Fruit fly (Drosophila melanogaster) whole organism, embryonic: ENCODE measurements around the gene mRpL15.

Source experiments
- Abd-B ChIP-seq: fragments of 200-800 bp; sonication (Bioruptor generic); optimal IDR thresholded peaks from 2 replicates; lab custom pipeline; 2018; ENCODE audit warnings: missing biosample characterization, mild to moderate bottlenecking, missing genetic modification characterization, moderate library complexity
- Asciz ChIP-seq: fragments of 200-800 bp; sonication (Bioruptor generic); optimal IDR thresholded peaks from 2 replicates; lab custom pipeline; 2017; ENCODE audit warnings: missing biosample characterization, mild to moderate bottlenecking, missing genetic modification characterization, missing genetic modification reagents
- CG10147 ChIP-seq: fragments of 200-800 bp; sonication (Bioruptor generic); optimal IDR thresholded peaks from 2 replicates; lab custom pipeline; 2019; ENCODE audit warnings: missing biosample characterization, mild to moderate bottlenecking, missing genetic modification characterization, moderate library complexity
- CG10274 ChIP-seq: fragments of 200-800 bp; sonication (Bioruptor generic); optimal IDR thresholded peaks from 3 replicates; lab custom pipeline; 2017; ENCODE audit warnings: missing biosample characterization, mild to moderate bottlenecking, missing genetic modification characterization
- CG10543 ChIP-seq: fragments of 200-800 bp; sonication (Bioruptor generic); optimal IDR thresholded peaks from 3 replicates; lab custom pipeline; 2017; ENCODE audit warnings: missing biosample characterization, mild to moderate bottlenecking, missing genetic modification characterization, moderate library complexity
- CG11504 ChIP-seq: fragments of 200-800 bp; sonication (Bioruptor generic); optimal IDR thresholded peaks from 3 replicates; lab custom pipeline; 2019; ENCODE audit warnings: missing biosample characterization, mild to moderate bottlenecking, missing genetic modification characterization, moderate library complexity
- CG11560 ChIP-seq: fragments of 200-800 bp; sonication (Bioruptor generic); IDR thresholded peaks from 3 replicates; pipeline ENCODE4 v1.3.6; 2022; ENCODE audit warnings: missing biosample characterization, missing genetic modification characterization
- CG12071 ChIP-seq: fragments of 200-800 bp; sonication (Bioruptor generic); optimal IDR thresholded peaks from 3 replicates; lab custom pipeline; 2018; ENCODE audit warnings: missing biosample characterization, mild to moderate bottlenecking, missing genetic modification characterization
- CG13296 ChIP-seq: fragments of 200-800 bp; sonication (Bioruptor generic); optimal IDR thresholded peaks from 3 replicates; lab custom pipeline; 2018; ENCODE audit warnings: missing biosample characterization, mild to moderate bottlenecking, missing genetic modification characterization
- CG14667 ChIP-seq: fragments of 200-800 bp; sonication (Bioruptor generic); IDR thresholded peaks from 2 replicates; pipeline ENCODE4 v1.3.6; 2022; ENCODE audit warnings: missing biosample characterization, missing genetic modification characterization
- CG15269 ChIP-seq: fragments of 200-800 bp; sonication (Bioruptor generic); optimal IDR thresholded peaks from 2 replicates; lab custom pipeline; 2018; ENCODE audit warnings: missing biosample characterization, mild to moderate bottlenecking, missing genetic modification characterization, moderate library complexity
- CG1603 ChIP-seq: fragments of 200-800 bp; sonication (Bioruptor generic); optimal IDR thresholded peaks from 2 replicates; lab custom pipeline; 2019; ENCODE audit warnings: missing biosample characterization, mild to moderate bottlenecking, missing genetic modification characterization, moderate library complexity
- CG1647 ChIP-seq: fragments of 200-800 bp; sonication (Bioruptor generic); optimal IDR thresholded peaks from 3 replicates; lab custom pipeline; 2016; ENCODE audit warnings: missing biosample characterization, missing genetic modification characterization
- CG16813 ChIP-seq: fragments of 200-800 bp; sonication (Bioruptor generic); IDR thresholded peaks from 3 replicates; pipeline ENCODE4 v1.3.6; 2022; ENCODE audit warnings: missing biosample characterization, missing genetic modification characterization; ENCODE audit not compliant: partially characterized antibody
- CG17361 ChIP-seq: fragments of 200-800 bp; sonication (Bioruptor generic); IDR thresholded peaks from 3 replicates; pipeline ENCODE4 v1.3.6; 2022; ENCODE audit warnings: missing biosample characterization, missing genetic modification characterization
- CG18619 ChIP-seq: fragments of 200-800 bp; sonication (Bioruptor generic); optimal IDR thresholded peaks from 3 replicates; lab custom pipeline; 2017; ENCODE audit warnings: missing biosample characterization, mild to moderate bottlenecking, missing genetic modification characterization
- CG2875 ChIP-seq: fragments of 200-800 bp; sonication (Bioruptor generic); optimal IDR thresholded peaks from 2 replicates; lab custom pipeline; 2017; ENCODE audit warnings: missing biosample characterization, mild to moderate bottlenecking, missing genetic modification characterization, missing genetic modification reagents
- CG4404 ChIP-seq: fragments of 200-800 bp; sonication (Bioruptor generic); IDR thresholded peaks from 2 replicates; pipeline ENCODE4 v1.3.6; 2022; ENCODE audit warnings: missing biosample characterization, missing genetic modification characterization
- CG5245 ChIP-seq: fragments of 200-800 bp; sonication (Bioruptor generic); optimal IDR thresholded peaks from 3 replicates; lab custom pipeline; 2016; ENCODE audit warnings: missing biosample characterization, missing genetic modification characterization
- CG6689 ChIP-seq: fragments of 200-800 bp; sonication (Bioruptor generic); IDR thresholded peaks from 2 replicates; pipeline ENCODE4 v1.3.6; 2022; ENCODE audit warnings: missing biosample characterization, missing genetic modification characterization
- CG6765 ChIP-seq: fragments of 200-800 bp; sonication (Bioruptor generic); optimal IDR thresholded peaks from 3 replicates; lab custom pipeline; 2017; ENCODE audit warnings: missing biosample characterization, mild to moderate bottlenecking, missing genetic modification characterization
- CG7745 ChIP-seq: fragments of 200-800 bp; sonication (Bioruptor generic); optimal IDR thresholded peaks from 2 replicates; lab custom pipeline; 2018; ENCODE audit warnings: missing biosample characterization, mild to moderate bottlenecking, missing genetic modification characterization, moderate library complexity
- CG8359 ChIP-seq: fragments of 200-800 bp; sonication (Bioruptor generic); optimal IDR thresholded peaks from 2 replicates; lab custom pipeline; 2017; ENCODE audit warnings: missing biosample characterization, mild to moderate bottlenecking, missing genetic modification characterization, borderline replicate concordance
- D19B ChIP-seq: fragments of 200-800 bp; sonication (Bioruptor generic); optimal IDR thresholded peaks from 2 replicates; lab custom pipeline; 2017; ENCODE audit warnings: missing biosample characterization, mild to moderate bottlenecking, missing genetic modification characterization
- Fer3 ChIP-seq: fragments of 200-800 bp; sonication (Bioruptor generic); optimal IDR thresholded peaks from 2 replicates; lab custom pipeline; 2018; ENCODE audit warnings: missing biosample characterization, mild to moderate bottlenecking, missing genetic modification characterization, moderate library complexity
- HmgD ChIP-seq: fragments of 200-800 bp; sonication (Bioruptor generic); optimal IDR thresholded peaks from 3 replicates; lab custom pipeline; 2016; ENCODE audit warnings: missing biosample characterization, missing genetic modification characterization
- Jarid2 ChIP-seq: fragments of 200-800 bp; sonication (Bioruptor generic); optimal IDR thresholded peaks from 3 replicates; lab custom pipeline; 2017; ENCODE audit warnings: mild to moderate bottlenecking, missing biosample characterization, missing genetic modification reagents, missing genetic modification characterization
- Meics ChIP-seq: fragments of 200-800 bp; sonication (Bioruptor generic); optimal IDR thresholded peaks from 2 replicates; lab custom pipeline; 2017; ENCODE audit warnings: missing biosample characterization, mild to moderate bottlenecking, missing genetic modification characterization
- Mrtf ChIP-seq: fragments of 200-800 bp; sonication (Bioruptor generic); IDR thresholded peaks from 3 replicates; pipeline ENCODE4 v1.3.6; 2022; ENCODE audit warnings: missing biosample characterization, missing genetic modification characterization
- NfI ChIP-seq: fragments of 200-800 bp; sonication (Bioruptor generic); optimal IDR thresholded peaks from 3 replicates; lab custom pipeline; 2018; ENCODE audit warnings: missing biosample characterization, mild to moderate bottlenecking, missing genetic modification characterization, moderate library complexity
- Oli ChIP-seq: fragments of 200-800 bp; sonication (Bioruptor generic); optimal IDR thresholded peaks from 2 replicates; lab custom pipeline; 2018; ENCODE audit warnings: missing biosample characterization, mild to moderate bottlenecking, missing genetic modification characterization, moderate library complexity
- Sry-β ChIP-seq: fragments of 200-800 bp; sonication (Bioruptor generic); optimal IDR thresholded peaks from 2 replicates; lab custom pipeline; 2018; ENCODE audit warnings: missing biosample characterization, mild to moderate bottlenecking, missing genetic modification characterization, moderate library complexity
- Stat92E ChIP-seq, 3 experiments: fragments of >200 bp in 2 of 3; fragments of 200-800 bp in 1 of 3; sonication (Bioruptor generic) in 1 of 3; optimal IDR thresholded peaks; 2 replicates each; lab custom pipeline; 2017 to 2019; ENCODE audit warnings: missing biosample characterization in 3 of 3, missing genetic modification characterization in 3 of 3, mild to moderate bottlenecking in 1 of 3, moderate library complexity in 1 of 3
- bcd ChIP-seq: fragments of 200-800 bp; sonication (Bioruptor generic); optimal IDR thresholded peaks from 2 replicates; lab custom pipeline; 2017; ENCODE audit warnings: missing biosample characterization, mild to moderate bottlenecking, missing genetic modification characterization
- cas ChIP-seq: fragments of 200-800 bp; sonication (Bioruptor generic); IDR thresholded peaks from 2 replicates; pipeline ENCODE4 v1.3.6; 2022; ENCODE audit warnings: missing biosample characterization, missing genetic modification characterization
- fd64A ChIP-seq: fragments of 200-800 bp; sonication (Bioruptor generic); optimal IDR thresholded peaks from 3 replicates; lab custom pipeline; 2018; ENCODE audit warnings: missing biosample characterization, mild to moderate bottlenecking, missing genetic modification characterization
- ftz-f1 ChIP-seq: fragments of 200-800 bp; sonication (Bioruptor generic); optimal IDR thresholded peaks from 2 replicates; lab custom pipeline; 2016; ENCODE audit warnings: missing biosample characterization, missing genetic modification characterization
- gem ChIP-seq: fragments of 200-800 bp; sonication (Bioruptor generic); optimal IDR thresholded peaks from 2 replicates; lab custom pipeline; 2019; ENCODE audit warnings: missing biosample characterization, mild to moderate bottlenecking, missing genetic modification characterization, moderate library complexity
- grau ChIP-seq: fragments of 200-800 bp; optimal IDR thresholded peaks from 3 replicates; lab custom pipeline; 2019; ENCODE audit warnings: missing biosample characterization, mild to moderate bottlenecking, missing genetic modification characterization, moderate library complexity
- gsb-n ChIP-seq: fragments of 200-800 bp; sonication (Bioruptor generic); optimal IDR thresholded peaks from 3 replicates; lab custom pipeline; 2018; ENCODE audit warnings: missing biosample characterization, mild to moderate bottlenecking, missing genetic modification characterization
- lab ChIP-seq: fragments of 200-800 bp; sonication (Bioruptor generic); optimal IDR thresholded peaks from 3 replicates; lab custom pipeline; 2017; ENCODE audit warnings: missing biosample characterization, missing genetic modification characterization, mild to moderate bottlenecking, moderate library complexity, missing genetic modification reagents
- lbe ChIP-seq: fragments of 200-800 bp; sonication (Bioruptor generic); optimal IDR thresholded peaks from 2 replicates; lab custom pipeline; 2016; ENCODE audit warnings: missing biosample characterization, mild to moderate bottlenecking, missing genetic modification characterization
- lov ChIP-seq, 2 experiments: fragments of 200-800 bp in 1 of 2; fragments of >200 bp in 1 of 2; sonication (Bioruptor generic) in 1 of 2; IDR thresholded peaks in 1 of 2; optimal IDR thresholded peaks in 1 of 2; 2 replicates in 1 of 2; 3 replicates in 1 of 2; pipeline versions ENCODE4 v1.3.6 to Lab custom; 2017 to 2022; ENCODE audit warnings: missing biosample characterization in 1 of 2, missing genetic modification characterization in 1 of 2
- mam ChIP-seq: fragments of 200-800 bp; sonication (Bioruptor generic); optimal IDR thresholded peaks from 3 replicates; lab custom pipeline; 2016; ENCODE audit warnings: missing biosample characterization, missing genetic modification characterization
- nerfin-1 ChIP-seq: fragments of 200-800 bp; sonication (Bioruptor generic); optimal IDR thresholded peaks from 3 replicates; lab custom pipeline; 2019; ENCODE audit warnings: missing biosample characterization, mild to moderate bottlenecking, missing genetic modification characterization, moderate library complexity
- odd ChIP-seq: fragments of 200-800 bp; sonication (Bioruptor generic); optimal IDR thresholded peaks from 2 replicates; lab custom pipeline; 2017; ENCODE audit warnings: missing biosample characterization, mild to moderate bottlenecking, missing genetic modification characterization
- sens ChIP-seq: fragments of 200-800 bp; sonication (Bioruptor generic); peaks from one replicate; lab custom pipeline; 2016; ENCODE audit warnings: missing biosample characterization, missing genetic modification characterization
- sisA ChIP-seq: fragments of 200-800 bp; sonication (Bioruptor generic); IDR thresholded peaks from 2 replicates; pipeline ENCODE4 v1.3.6; 2022; ENCODE audit warnings: missing biosample characterization, missing genetic modification characterization
- sr ChIP-seq: fragments of 200-800 bp; sonication (Bioruptor generic); IDR thresholded peaks from 3 replicates; pipeline ENCODE4 v1.3.6; 2022; ENCODE audit warnings: missing biosample characterization, missing genetic modification characterization

Gene mRpL15

dm6 chr3L:20447957-20448356, 11.9 kb upstream of the mRpL15 start (continued):
- TF ChIP-seq Jarid2 (GFP tag; lab: Kevin White, UChicago): peak; percentile 0
- TF ChIP-seq CG7745 (tag; lab: Kevin White, UChicago): peak; percentile 83
- peak; percentile 48 for TF ChIP-seq Meics
- peak; percentile 69 for TF ChIP-seq CG13296
- peak; percentile 9 for TF ChIP-seq D19B
- no peak for TF ChIP-seq CG10274 (GFP tag; lab: Kevin White, UChicago)
- peak; percentile 36 for TF ChIP-seq CG8359 (GFP tag; lab: Kevin White, UChicago)
- peak; percentile 24 for TF ChIP-seq CG15269 (tag; lab: Kevin White, UChicago)
- TF ChIP-seq CG6765 (GFP tag; lab: Kevin White, UChicago): peak; percentile 69
- no peak for TF ChIP-seq lov (optimal IDR thresholded peaks at IDR 0.05; lab: Kevin White, UChicago)
- no peak for TF ChIP-seq lov (GFP tag; IDR thresholded peaks at IDR 0.05; lab: Robert Waterston, UW)
- peak; percentile 45 for TF ChIP-seq NfI (GFP tag; lab: Kevin White, UChicago)
- peak; percentile 47 for TF ChIP-seq Asciz
- TF ChIP-seq fd64A (GFP tag; lab: Kevin White, UChicago): peak; percentile 1
- TF ChIP-seq mam (GFP tag; lab: Kevin White, UChicago): no peak
- peak; percentile 49 for TF ChIP-seq CG10543 (GFP tag; lab: Kevin White, UChicago)
- peak; percentile 15 for TF ChIP-seq Sry-β (GFP tag; lab: Kevin White, UChicago)
- TF ChIP-seq odd: peak; percentile 62
- TF ChIP-seq CG11504 (tag; lab: Kevin White, UChicago): peak; percentile 17
- peak; percentile 19 for TF ChIP-seq CG18619
- no peak for TF ChIP-seq CG2875 (GFP tag; lab: Kevin White, UChicago)
- no peak for TF ChIP-seq Abd-B (GFP tag; lab: Kevin White, UChicago)
- TF ChIP-seq grau (tag; lab: Kevin White, UChicago): peak; percentile 1
- peak in 1 of 3 experiments; percentile 38 for TF ChIP-seq Stat92E (GFP tag; optimal IDR thresholded peaks at IDR 0.05; lab: Kevin White, UChicago)
- TF ChIP-seq CG12071 (GFP tag; lab: Kevin White, UChicago): peak; percentile 67
- peak; percentile 62 for TF ChIP-seq CG10147
- no peak for TF ChIP-seq bcd (GFP tag; lab: Kevin White, UChicago)
- peak; percentile 21 for TF ChIP-seq nerfin-1 (tag; lab: Kevin White, UChicago)
- TF ChIP-seq CG11560: no peak
- TF ChIP-seq lbe: peak; percentile 61
- no peak for TF ChIP-seq CG5245 (GFP tag; lab: Kevin White, UChicago)
- no peak for TF ChIP-seq Mrtf (GFP tag; lab: Robert Waterston, UW)
- peak; percentile 84 for TF ChIP-seq lab

dm6 chr3L:20447337-20447736, 11.3 kb upstream of the mRpL15 start:
- TF ChIP-seq Oli (tag; lab: Kevin White, UChicago) (peak; percentile 25), CG6689 (peak; percentile 36; the same call in 1 of the 2 replicates), CG11560 (0 out of 3 replicates have a peak, but pooled peaks have one; percentile 35), cas (no peak), ftz-f1 (GFP tag; lab: Kevin White, UChicago) (no peak), Fer3 (tag; lab: Kevin White, UChicago) (no peak), CG4404 (GFP tag; lab: Robert Waterston, UW) (0 out of 2 replicates have a peak, but pooled peaks have one; percentile 33), CG1647 (no peak), sr (0 out of 3 replicates have a peak, but pooled peaks have one; percentile 18), CG1603 (tag; lab: Kevin White, UChicago) (peak; percentile 61), CG14667 (GFP tag; lab: Robert Waterston, UW) (0 out of 2 replicates have a peak, but pooled peaks have one; percentile 11), sens (GFP tag; lab: Kevin White, UChicago) (peak; percentile 70), CG2875 (GFP tag; lab: Kevin White, UChicago) (peak; percentile 9), gem (tag; lab: Kevin White, UChicago) (peak; percentile 55), CG16813 (0 out of 3 replicates have a peak, but pooled peaks have one; percentile 21), gsb-n (tag; lab: Kevin White, UChicago) (peak; percentile 36), HmgD (GFP tag; lab: Kevin White, UChicago) (no peak), sisA (GFP tag; lab: Robert Waterston, UW) (peak; percentile 45), CG17361 (0 out of 3 replicates have a peak, but pooled peaks have one; percentile 24)
